Worm (Caenorhabditis elegans) whole organism, young adult: ENCODE measurements around the gene mcd-1.

Experiments
- F10E7.11 ChIP-seq: sonication (generic microtip); optimal IDR thresholded peaks from 2 replicates; lab custom pipeline; 2017; ENCODE audit warnings: mild to moderate bottlenecking, missing genetic modification characterization, moderate library complexity, missing compliant biosample characterization
- ama-1 ChIP-seq, 3 experiments: fragments of 150-350 bp in 1 of 3; sonication (generic microtip) in 2 of 3; optimal IDR thresholded peaks; 2 replicates each; lab custom pipeline; 2014 to 2018; ENCODE audit warnings: missing biosample characterization in 2 of 3, missing genetic modification characterization in 2 of 3, missing genetic modification reagents in 2 of 3
- bed-1 ChIP-seq: fragments of 200-800 bp; sonication (Bioruptor generic); IDR thresholded peaks from 2 replicates; pipeline ENCODE4 v1.3.6; 2022; ENCODE audit warnings: missing genetic modification reagents, missing genetic modification characterization, missing compliant biosample characterization
- cebp-1 ChIP-seq, 2 experiments: fragments of 200-800 bp in 1 of 2; sonication (Bioruptor generic) in 1 of 2; sonication (generic microtip) in 1 of 2; IDR thresholded peaks in 1 of 2; optimal IDR thresholded peaks in 1 of 2; 2 replicates each; pipeline versions ENCODE4 v1.3.6 to Lab custom; 2017 to 2022; ENCODE audit warnings: missing compliant biosample characterization in 2 of 2, missing genetic modification characterization in 2 of 2, mild to moderate bottlenecking in 1 of 2, missing genetic modification reagents in 1 of 2, moderate library complexity in 1 of 2
- ceh-100 ChIP-seq: fragments of 200-800 bp; sonication (Bioruptor generic); IDR thresholded peaks from 2 replicates; pipeline ENCODE4 v1.3.6; 2022; ENCODE audit warnings: missing genetic modification reagents, missing genetic modification characterization, missing compliant biosample characterization
- ets-4 ChIP-seq: fragments of 200-800 bp; sonication (Bioruptor generic); optimal IDR thresholded peaks from 2 replicates; lab custom pipeline; 2018; ENCODE audit warnings: mild to moderate bottlenecking, missing genetic modification characterization, missing compliant biosample characterization
- hlh-26 ChIP-seq: fragments of 200-800 bp; sonication (Bioruptor generic); conservative IDR thresholded peaks from 2 replicates; pipeline ENCODE4 v1.3.6; 2022; ENCODE audit warnings: missing genetic modification reagents, missing genetic modification characterization, missing compliant biosample characterization
- nfya-1 ChIP-seq: sonication (generic microtip); optimal IDR thresholded peaks from 2 replicates; lab custom pipeline; 2017; ENCODE audit warnings: antibody characterized with exemption, missing compliant biosample characterization, missing genetic modification characterization, borderline replicate concordance; ENCODE audit not compliant: insufficient read depth
- rec-8 ChIP-seq, 2 experiments: sonication (generic microtip); optimal IDR thresholded peaks; 2 replicates each; lab custom pipeline; 2016; ENCODE audit warnings: mild to moderate bottlenecking in 2 of 2, missing genetic modification characterization in 2 of 2, missing genetic modification reagents in 2 of 2, missing genotype in 2 of 2, missing biosample characterization in 1 of 2, missing compliant biosample characterization in 1 of 2, moderate library complexity in 1 of 2
- sea-2 ChIP-seq: fragments of 200-800 bp; sonication (Bioruptor generic); IDR thresholded peaks from 2 replicates; pipeline ENCODE4 v1.3.6; 2022; ENCODE audit warnings: missing genetic modification characterization, missing compliant biosample characterization

DNA sequence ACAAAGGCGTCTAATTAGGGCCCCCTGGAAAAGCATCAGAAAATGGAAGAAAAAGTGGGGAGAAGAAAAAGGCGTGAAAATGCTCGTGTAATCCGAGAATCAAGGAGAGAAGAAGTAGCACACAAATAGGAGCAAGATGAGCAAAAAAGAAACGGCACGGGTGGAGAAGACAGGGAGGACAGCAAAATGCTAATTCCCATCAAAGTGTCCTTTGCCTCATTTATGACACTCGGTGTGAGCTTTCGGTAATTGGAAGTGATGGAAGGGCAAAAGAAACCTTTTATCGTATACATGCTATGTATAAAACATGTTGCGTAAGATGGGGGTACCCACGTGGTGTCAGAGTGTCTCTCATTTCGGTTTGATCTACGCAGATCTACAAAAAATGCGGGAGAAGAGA, 45.2 kb downstream of the mcd-1 start:
- no peak for TF ChIP-seq ets-4 (GFP tag; lab: Kevin White, UChicago)
- no peak for TF ChIP-seq ceh-100 (GFP tag; lab: Robert Waterston, UW)
- TF ChIP-seq F10E7.11 (tag; lab: Kevin White, UChicago), result no peak
- no peak for TF ChIP-seq hlh-26 (GFP tag; lab: Robert Waterston, UW)
- no peak for TF ChIP-seq rec-8 (tag; optimal IDR thresholded peaks at IDR 0.05; lab: Kevin White, UChicago)
- TF ChIP-seq cebp-1 (GFP tag; IDR thresholded peaks at IDR 0.05; lab: Robert Waterston, UW), result no peak
- TF ChIP-seq cebp-1 (tag; optimal IDR thresholded peaks at IDR 0.05; lab: Kevin White, UChicago), result no peak
- TF ChIP-seq sea-2 (GFP tag; lab: Robert Waterston, UW), result no peak
- no peak for TF ChIP-seq ama-1 (optimal IDR thresholded peaks at IDR 0.05; lab: Kevin White, UChicago)
- TF ChIP-seq ama-1 (GFP tag; optimal IDR thresholded peaks at IDR 0.05; lab: Kevin White, UChicago), result no peak
- no peak for TF ChIP-seq bed-1 (GFP tag; lab: Robert Waterston, UW)
- no peak for TF ChIP-seq nfya-1 (tag; lab: Kevin White, UChicago)
